Worm (Caenorhabditis elegans) whole organism, L3 larva: ENCODE data around the gene grl-10.

ENCODE experiments used
- R02D3.7 ChIP-seq: fragments of 150-350 bp; optimal IDR thresholded peaks from 2 replicates; lab custom pipeline; 2014; ENCODE audit warnings: missing biosample characterization, missing genetic modification characterization
- ZK546.5 ChIP-seq: sonication (generic microtip); optimal IDR thresholded peaks from 2 replicates; lab custom pipeline; 2017; ENCODE audit warnings: missing biosample characterization, missing genetic modification characterization
- ama-1 ChIP-seq: fragments of 150-350 bp; optimal IDR thresholded peaks from 2 replicates; lab custom pipeline; 2018
- ceh-16 ChIP-seq: sonication (generic microtip); optimal IDR thresholded peaks from 2 replicates; lab custom pipeline; 2017; ENCODE audit warnings: missing biosample characterization, missing genetic modification characterization
- ceh-82 ChIP-seq: fragments of 150-350 bp; optimal IDR thresholded peaks from 2 replicates; lab custom pipeline; 2014; ENCODE audit warnings: missing biosample characterization, missing genetic modification characterization
- ceh-9 ChIP-seq: sonication (generic microtip); optimal IDR thresholded peaks from 2 replicates; lab custom pipeline; 2018; ENCODE audit warnings: missing biosample characterization, missing genetic modification characterization
- egl-27 ChIP-seq: sonication (generic microtip); optimal IDR thresholded peaks from 4 replicates; lab custom pipeline; 2017; ENCODE audit warnings: missing biosample characterization, missing genetic modification reagents, missing genetic modification characterization
- egl-5 ChIP-seq: fragments of 150-350 bp; optimal IDR thresholded peaks from 2 replicates; lab custom pipeline; 2017; ENCODE audit warnings: missing biosample characterization, missing genetic modification reagents, missing genetic modification characterization, inconsistent platforms
- elt-1 ChIP-seq: fragments of 150-350 bp; optimal IDR thresholded peaks from 2 replicates; lab custom pipeline; 2014; ENCODE audit warnings: missing biosample characterization, missing genetic modification characterization
- elt-2 ChIP-seq: sonication (generic microtip); optimal IDR thresholded peaks from 2 replicates; lab custom pipeline; 2016; ENCODE audit warnings: missing genetic modification reagents, mild to moderate bottlenecking, missing genetic modification characterization, missing compliant biosample characterization
- eor-1 ChIP-seq, 2 experiments: fragments of 150-350 bp; optimal IDR thresholded peaks; 2 replicates each; lab custom pipeline; 2014 to 2018; ENCODE audit warnings: missing biosample characterization in 2 of 2, missing genetic modification characterization in 2 of 2
- fkh-10 ChIP-seq: sonication (generic microtip); optimal IDR thresholded peaks from 2 replicates; lab custom pipeline; 2017; ENCODE audit warnings: missing biosample characterization, missing genetic modification reagents, missing genetic modification characterization
- fkh-2 ChIP-seq: fragments of 150-350 bp; optimal IDR thresholded peaks from 2 replicates; lab custom pipeline; 2014; ENCODE audit warnings: missing biosample characterization, missing genetic modification reagents, missing genetic modification characterization
- fos-1 ChIP-seq: fragments of 150-350 bp; optimal IDR thresholded peaks from 2 replicates; lab custom pipeline; 2014; ENCODE audit warnings: missing biosample characterization, missing genetic modification characterization
- hmg-11 ChIP-seq: sonication (generic microtip); optimal IDR thresholded peaks from 2 replicates; lab custom pipeline; 2016; ENCODE audit warnings: missing genetic modification characterization, missing compliant biosample characterization
- jun-1 ChIP-seq: fragments of 150-350 bp; optimal IDR thresholded peaks from 2 replicates; lab custom pipeline; 2014; ENCODE audit warnings: missing biosample characterization, missing genetic modification reagents, missing genetic modification characterization
- lin-15B ChIP-seq: fragments of 150-350 bp; optimal IDR thresholded peaks from 2 replicates; lab custom pipeline; 2014; ENCODE audit warnings: missing biosample characterization, missing genetic modification characterization
- lin-39 ChIP-seq: fragments of 150-350 bp; optimal IDR thresholded peaks from 2 replicates; lab custom pipeline; 2018; ENCODE audit warnings: missing biosample characterization, missing genetic modification reagents, missing genetic modification characterization
- mdl-1 ChIP-seq: fragments of 150-350 bp; optimal IDR thresholded peaks from 2 replicates; lab custom pipeline; 2014; ENCODE audit warnings: missing biosample characterization, missing genetic modification characterization
- mml-1 ChIP-seq: fragments of 150-350 bp; sonication (generic microtip); optimal IDR thresholded peaks from 3 replicates; lab custom pipeline; 2014; ENCODE audit warnings: missing biosample characterization, missing genetic modification characterization
- nfya-1 ChIP-seq: sonication (generic microtip); optimal IDR thresholded peaks from 2 replicates; lab custom pipeline; 2017; ENCODE audit warnings: missing genetic modification characterization, mild to moderate bottlenecking, missing compliant biosample characterization, antibody characterized with exemption, moderate library complexity; ENCODE audit not compliant: insufficient read depth
- nhr-11 ChIP-seq: fragments of 150-350 bp; optimal IDR thresholded peaks from 2 replicates; lab custom pipeline; 2014; ENCODE audit warnings: missing biosample characterization, missing genetic modification characterization
- nhr-12 ChIP-seq: fragments of 150-350 bp; optimal IDR thresholded peaks from 2 replicates; lab custom pipeline; 2014; ENCODE audit warnings: missing biosample characterization, missing genetic modification characterization
- nhr-23 ChIP-seq: fragments of 150-350 bp; optimal IDR thresholded peaks from 2 replicates; lab custom pipeline; 2014; ENCODE audit warnings: missing biosample characterization, missing genetic modification reagents, missing genetic modification characterization
- nhr-237 ChIP-seq: fragments of 150-350 bp; optimal IDR thresholded peaks from 2 replicates; lab custom pipeline; 2014; ENCODE audit warnings: missing biosample characterization, missing genetic modification characterization
- nhr-25 ChIP-seq: sonication (generic microtip); optimal IDR thresholded peaks from 2 replicates; lab custom pipeline; 2017; ENCODE audit warnings: missing biosample characterization, missing genetic modification characterization
- nhr-28 ChIP-seq: fragments of 150-350 bp; optimal IDR thresholded peaks from 2 replicates; lab custom pipeline; 2014; ENCODE audit warnings: missing biosample characterization, missing genetic modification characterization
- nhr-43 ChIP-seq: sonication (generic microtip); optimal IDR thresholded peaks from 2 replicates; lab custom pipeline; 2016; ENCODE audit warnings: mild to moderate bottlenecking, missing genetic modification characterization, missing compliant biosample characterization; ENCODE audit not compliant: poor library complexity, severe bottlenecking
- nhr-76 ChIP-seq: fragments of 150-350 bp; sonication (generic microtip); optimal IDR thresholded peaks from 5 replicates; lab custom pipeline; 2014; ENCODE audit warnings: missing biosample characterization, missing genetic modification characterization
- nhr-77 ChIP-seq: fragments of 150-350 bp; optimal IDR thresholded peaks from 2 replicates; lab custom pipeline; 2014; ENCODE audit warnings: missing biosample characterization, missing genetic modification characterization
- pha-4 ChIP-seq: fragments of 150-350 bp; optimal IDR thresholded peaks from 2 replicates; lab custom pipeline; 2014; ENCODE audit warnings: missing biosample characterization, missing genetic modification reagents, missing genetic modification characterization
- pqm-1 ChIP-seq: fragments of 150-350 bp; optimal IDR thresholded peaks from 2 replicates; lab custom pipeline; 2017; ENCODE audit warnings: missing biosample characterization, missing genetic modification characterization, inconsistent platforms
- sea-2 ChIP-seq: fragments of 150-350 bp; sonication (generic microtip); optimal IDR thresholded peaks from 4 replicates; lab custom pipeline; 2014; ENCODE audit warnings: missing biosample characterization, missing genetic modification reagents, missing genetic modification characterization
- skn-1 ChIP-seq: fragments of 150-350 bp; optimal IDR thresholded peaks from 2 replicates; lab custom pipeline; 2014; ENCODE audit warnings: missing biosample characterization, missing genetic modification characterization
- snpc-4 ChIP-seq: fragments of 150-350 bp; optimal IDR thresholded peaks from 2 replicates; lab custom pipeline; 2014; ENCODE audit warnings: missing biosample characterization, missing genetic modification characterization
- tbx-2 ChIP-seq: sonication (generic microtip); optimal IDR thresholded peaks from 2 replicates; lab custom pipeline; 2016; ENCODE audit warnings: mild to moderate bottlenecking, missing genetic modification characterization, missing compliant biosample characterization
- unc-62 ChIP-seq: fragments of 150-350 bp; sonication (generic microtip); optimal IDR thresholded peaks from 4 replicates; lab custom pipeline; 2014; ENCODE audit warnings: missing biosample characterization, missing genetic modification reagents, missing genetic modification characterization
- zag-1 ChIP-seq: fragments of 150-350 bp; optimal IDR thresholded peaks from 2 replicates; lab custom pipeline; 2014; ENCODE audit warnings: missing biosample characterization, missing genetic modification characterization
- ztf-11 ChIP-seq: fragments of 150-350 bp; optimal IDR thresholded peaks from 2 replicates; lab custom pipeline; 2014; ENCODE audit warnings: missing biosample characterization, missing genetic modification characterization
- ztf-4 ChIP-seq: fragments of 150-350 bp; optimal IDR thresholded peaks from 2 replicates; lab custom pipeline; 2014; ENCODE audit warnings: missing biosample characterization, missing genetic modification characterization

The grl-10 gene

ce11 chrV:7777098-7777497 is 2.8 kb downstream of the grl-10 start, which contains the start of gene C26F1.3:
TSS of gene C26F1.3 (plus strand) at chrV:7777300.
- TF ChIP-seq ztf-4 = no peak
- TF ChIP-seq sea-2 (GFP tag; lab: Kevin White, UChicago) = no peak
- TF ChIP-seq tbx-2 (tag; lab: Kevin White, UChicago) = no peak
- no peak for TF ChIP-seq mml-1 (tag; lab: Kevin White, UChicago)
- no peak for TF ChIP-seq lin-15B (tag; lab: Kevin White, UChicago)
- no peak for TF ChIP-seq nhr-12 (tag; lab: Kevin White, UChicago)
- TF ChIP-seq eor-1 (tag; optimal IDR thresholded peaks at IDR 0.05; lab: Kevin White, UChicago) = no peak
- no peak for TF ChIP-seq nfya-1 (tag; lab: Kevin White, UChicago)
- TF ChIP-seq ceh-82 (tag; lab: Kevin White, UChicago) = no peak
- no peak for TF ChIP-seq egl-27
- no peak for TF ChIP-seq nhr-23 (tag; lab: Kevin White, UChicago)
- no peak for TF ChIP-seq nhr-25 (tag; lab: Kevin White, UChicago)
- no peak for TF ChIP-seq nhr-76

- TF ChIP-seq ztf-11 (tag; lab: Kevin White, UChicago) = no peak
- no peak for TF ChIP-seq R02D3.7 (tag; lab: Kevin White, UChicago)
- no peak for TF ChIP-seq ztf-4
- TF ChIP-seq elt-1 (tag; lab: Kevin White, UChicago) = no peak
- TF ChIP-seq fkh-10 (GFP tag; lab: Kevin White, UChicago) = no peak
- TF ChIP-seq egl-5 (tag; lab: Kevin White, UChicago) = no peak
- no peak for TF ChIP-seq ZK546.5 (tag; lab: Kevin White, UChicago)
- no peak for TF ChIP-seq egl-27
- TF ChIP-seq snpc-4 = no peak
- no peak for TF ChIP-seq nhr-11
- TF ChIP-seq ceh-82 (tag; lab: Kevin White, UChicago) = no peak
- no peak for TF ChIP-seq fos-1 (tag; lab: Kevin White, UChicago)
- no peak for TF ChIP-seq unc-62 (GFP tag; lab: Kevin White, UChicago)
- TF ChIP-seq nhr-237 (tag; lab: Kevin White, UChicago) = no peak
- no peak for TF ChIP-seq mml-1 (tag; lab: Kevin White, UChicago)
- TF ChIP-seq ceh-9 (tag; lab: Kevin White, UChicago) = no peak
- no peak for TF ChIP-seq nhr-43 (tag; lab: Kevin White, UChicago)
- no peak for TF ChIP-seq tbx-2 (tag; lab: Kevin White, UChicago)
Measured at ce11 chrV:7778999-7779398, 4.7 kb downstream of the grl-10 start.

ce11 chrV:7781511-7781910 is 7.2 kb downstream of the grl-10 start, which contains the start of gene cyp-32A1:
TSS of gene cyp-32A1 (plus strand) at chrV:7781811.
- TF ChIP-seq pqm-1 (tag; lab: Kevin White, UChicago) (no peak), nhr-28 (tag; lab: Kevin White, UChicago) (no peak), nfya-1 (tag; lab: Kevin White, UChicago) (no peak), elt-1 (tag; lab: Kevin White, UChicago) (no peak), fos-1 (tag; lab: Kevin White, UChicago) (no peak), ZK546.5 (tag; lab: Kevin White, UChicago) (no peak), hmg-11 (tag; lab: Kevin White, UChicago) (no peak), unc-62 (GFP tag; lab: Kevin White, UChicago) (no peak), mdl-1 (tag; lab: Kevin White, UChicago) (no peak), fkh-10 (GFP tag; lab: Kevin White, UChicago) (no peak), ama-1 (lab: Kevin White, UChicago) (no peak), nhr-43 (tag; lab: Kevin White, UChicago) (no peak), snpc-4 (no peak), skn-1 (no peak), nhr-76 (no peak), pha-4 (tag; lab: Kevin White, UChicago) (no peak), elt-2 (tag; lab: Kevin White, UChicago) (no peak)

ce11 chrV:7785117-7785516 is 10.8 kb downstream of the grl-10 start, which contains the start of gene C26F1.1:
TSS of gene C26F1.1 (plus strand) at chrV:7785417.
- TF ChIP-seq snpc-4 = no peak
- no peak for TF ChIP-seq zag-1
- TF ChIP-seq eor-1 (tag; optimal IDR thresholded peaks at IDR 0.05; lab: Kevin White, UChicago) = no peak
- no peak for TF ChIP-seq lin-39 (tag; lab: Kevin White, UChicago)
- TF ChIP-seq nhr-28 (tag; lab: Kevin White, UChicago) = no peak
- TF ChIP-seq ceh-16 (tag; lab: Kevin White, UChicago) = no peak
- no peak for TF ChIP-seq fkh-10 (GFP tag; lab: Kevin White, UChicago)
- no peak for TF ChIP-seq nfya-1 (tag; lab: Kevin White, UChicago)
- TF ChIP-seq skn-1 = no peak
- no peak for TF ChIP-seq nhr-25 (tag; lab: Kevin White, UChicago)
- TF ChIP-seq pha-4 (tag; lab: Kevin White, UChicago) = no peak
- no peak for TF ChIP-seq lin-15B (tag; lab: Kevin White, UChicago)
- no peak for TF ChIP-seq nhr-77 (tag; lab: Kevin White, UChicago)
- TF ChIP-seq mml-1 (tag; lab: Kevin White, UChicago) = no peak
- TF ChIP-seq fkh-2 (tag; lab: Kevin White, UChicago) = no peak
- TF ChIP-seq nhr-12 (tag; lab: Kevin White, UChicago) = no peak
- no peak for TF ChIP-seq jun-1
- TF ChIP-seq ztf-11 (tag; lab: Kevin White, UChicago) = no peak
- no peak for TF ChIP-seq egl-5 (tag; lab: Kevin White, UChicago)
- TF ChIP-seq, all 47 proteins: peak for 0
